Worm (Caenorhabditis elegans): Measurements from ENCODE around the gene Y45F10B.3.

Y45F10B.3 gene

ce11 chrIV:13593351-13593750 is at the start of gene Y45F10B.3:
Y45F10B.3 (plus strand) TSS chrIV:13593651.
- TF ChIP-seq lin-1 (GFP tag; IDR thresholded peaks at IDR 0.05) (no peak), skn-1 (tag; optimal IDR thresholded peaks at IDR 0.05) (no peak), ceh-20 (GFP tag; IDR thresholded peaks at IDR 0.05) (no peak), ceh-44 (GFP tag; IDR thresholded peaks at IDR 0.05) (no peak), F10B5.3 (tag; optimal IDR thresholded peaks at IDR 0.05) (no peak)

ce11 chrIV:13548188-13548587 is 45.3 kb upstream of the Y45F10B.3 start, which contains the start of gene F52G2.3:
F52G2.3 (minus strand) TSS chrIV:13548230.
- TF ChIP-seq pqm-1 (tag; optimal IDR thresholded peaks at IDR 0.05) (peak; percentile 73), set-16 (GFP tag; IDR thresholded peaks at IDR 0.05) (no peak), lin-39 (tag; optimal IDR thresholded peaks at IDR 0.05) (no peak), nhr-28 (tag; optimal IDR thresholded peaks at IDR 0.05) (peak; percentile 19), gei-8 (GFP tag; optimal IDR thresholded peaks at IDR 0.05) (no peak), unc-62 (GFP tag; optimal IDR thresholded peaks at IDR 0.05 in 1 of 2) (peak in 1 of 2 experiments; percentile 5), unc-62 (tag; optimal IDR thresholded peaks at IDR 0.05) (no peak), lim-7 (GFP tag; IDR thresholded peaks at IDR 0.05) (no peak)

- no peak for TF ChIP-seq attf-4 (tag; optimal IDR thresholded peaks at IDR 0.05)
Observed at ce11 chrIV:13549350-13549749, 44.1 kb upstream of the Y45F10B.3 start.

- TF ChIP-seq zip-11 (GFP tag; IDR thresholded peaks at IDR 0.05) (no peak), daf-8 (GFP tag; IDR thresholded peaks at IDR 0.05) (no peak), spr-1 (tag; optimal IDR thresholded peaks at IDR 0.05) (no peak), dmd-8 (GFP tag; IDR thresholded peaks at IDR 0.05) (no peak), nhr-10 (tag; optimal IDR thresholded peaks at IDR 0.05) (no peak), ztf-7 (tag; optimal IDR thresholded peaks at IDR 0.05) (no peak)
Observed at ce11 chrIV:13554350-13554749, 39.1 kb upstream of the Y45F10B.3 start.

DNA sequence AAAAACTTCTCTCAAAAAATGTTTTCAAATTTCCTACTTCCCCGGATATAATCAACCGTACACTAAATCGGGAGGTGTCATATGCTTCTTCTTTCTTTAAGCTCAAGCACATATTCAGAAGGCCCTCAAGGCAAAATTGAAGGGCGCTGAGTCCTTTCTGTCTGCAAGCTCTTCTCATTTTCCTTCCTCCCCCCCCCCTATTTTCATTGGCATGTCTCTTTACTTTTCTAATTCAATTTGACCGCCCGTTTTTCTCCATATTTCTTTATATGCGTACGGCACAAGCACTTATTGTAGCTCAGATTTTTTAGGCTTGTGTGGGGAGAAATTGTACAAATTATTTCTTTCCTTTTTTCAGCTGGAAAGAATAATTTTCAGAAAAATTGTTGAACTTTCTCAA is 37.9 kb upstream of the Y45F10B.3 start:
- TF ChIP-seq ceh-28 (tag; optimal IDR thresholded peaks at IDR 0.05): no peak
- TF ChIP-seq nhr-10 (tag; optimal IDR thresholded peaks at IDR 0.05): no peak
- peak; percentile 17 for TF ChIP-seq fkh-10 (GFP tag; optimal IDR thresholded peaks at IDR 0.05)
- no peak for TF ChIP-seq lin-13 (GFP tag; optimal IDR thresholded peaks at IDR 0.05)
- no peak for TF ChIP-seq hmg-1.1 (GFP tag; IDR thresholded peaks at IDR 0.05)

DNA sequence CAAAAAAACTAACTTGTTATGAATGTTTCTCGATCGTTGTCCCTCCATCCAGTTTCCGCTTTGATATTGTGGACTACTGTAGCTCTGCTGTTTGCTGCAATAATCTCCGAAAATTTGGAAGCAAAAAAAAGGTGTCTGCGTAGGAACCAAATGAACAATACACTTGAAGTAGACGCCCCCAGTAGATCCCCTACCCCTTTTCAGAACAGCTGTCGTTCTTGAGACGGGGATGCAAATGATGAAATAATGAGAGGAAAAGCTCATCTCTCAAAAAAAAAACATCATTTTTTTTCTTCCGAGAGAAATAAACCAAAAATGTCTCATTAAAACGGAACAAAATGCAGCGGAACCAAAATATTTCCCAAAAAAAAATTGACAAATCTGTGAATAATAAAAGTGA is 36.1 kb upstream of the Y45F10B.3 start:
- TF ChIP-seq F49E8.2 (tag; optimal IDR thresholded peaks at IDR 0.05; ENCODE audit: borderline replicate concordance) (no peak), rbr-2 (tag; optimal IDR thresholded peaks at IDR 0.05) (no peak), pha-4 (GFP tag; IDR thresholded peaks at IDR 0.05) (no peak), pha-4 (tag; optimal IDR thresholded peaks at IDR 0.05) (no peak), saeg-2 (GFP tag; IDR thresholded peaks at IDR 0.05) (no peak), D1046.2 (GFP tag; IDR thresholded peaks at IDR 0.05) (no peak), pqm-1 (tag; optimal IDR thresholded peaks at IDR 0.05) (no peak), nhr-76 (tag; optimal IDR thresholded peaks at IDR 0.05) (no peak), arid-1 (GFP tag; conservative IDR thresholded peaks at IDR 0.05) (no peak), zfp-2 (tag; optimal IDR thresholded peaks at IDR 0.05) (no peak), nhr-48 (tag; optimal IDR thresholded peaks at IDR 0.05) (no peak), ceh-32 (tag; optimal IDR thresholded peaks at IDR 0.05; ENCODE audit: poor library complexity) (no peak), madf-5 (GFP tag; IDR thresholded peaks at IDR 0.05) (no peak), dmd-6 (GFP tag; IDR thresholded peaks at IDR 0.05) (no peak), F26F4.8 (GFP tag; conservative IDR thresholded peaks at IDR 0.05) (no peak), lir-3 (tag; optimal IDR thresholded peaks at IDR 0.05) (no peak), spr-3 (GFP tag; optimal IDR thresholded peaks at IDR 0.05) (no peak), ceh-82 (tag; optimal IDR thresholded peaks at IDR 0.05) (no peak), ZK337.2 (GFP tag; IDR thresholded peaks at IDR 0.05) (no peak)

Data from whole organism, L4 larva.